Fruit fly (Drosophila melanogaster) Kc167 (cell line): ENCODE measurements around the gene vers.

Experiments
- Sin3A ChIP-seq: fragments of >200 bp; optimal IDR thresholded peaks from 2 replicates; lab custom pipeline; 2018; ENCODE audit warnings: missing external identifiers
- insv ChIP-seq: fragments of >200 bp; optimal IDR thresholded peaks from 3 replicates; lab custom pipeline; 2018; ENCODE audit warnings: missing external identifiers
- psq ChIP-seq: fragments of >200 bp; optimal IDR thresholded peaks from 2 replicates; lab custom pipeline; 2017; ENCODE audit warnings: missing external identifiers

- no peak for TF ChIP-seq psq
- no peak for TF ChIP-seq insv (lab: Kevin White, UChicago)
- no peak for TF ChIP-seq Sin3A (lab: Kevin White, UChicago)
Measured at dm6 chr3L:12149024-12149423, 33.1 kb downstream of the vers start, which contains the start of gene CG32099.
